Worm (Caenorhabditis elegans) whole organism, L4/young adult: ENCODE measurements around the gene spig-1.
"Not testable (repeated sequence)": the region's sequence is repeated elsewhere in the genome, so short reads cannot be mapped to it uniquely, and the experiment has no call there.

Experiments
- W03F9.2 ChIP-seq: fragments of 150-350 bp; optimal IDR thresholded peaks from 2 replicates; lab custom pipeline; 2014; ENCODE audit warnings: missing biosample characterization, missing genetic modification characterization
- dao-5 ChIP-seq: sonication (generic microtip); optimal IDR thresholded peaks from 2 replicates; lab custom pipeline; 2016; ENCODE audit warnings: missing genotype, missing genetic modification characterization, moderate library complexity, missing compliant biosample characterization
- him-1 ChIP-seq: sonication (generic microtip); optimal IDR thresholded peaks from 2 replicates; lab custom pipeline; 2016; ENCODE audit warnings: missing genotype, missing genetic modification reagents, missing genetic modification characterization, missing compliant biosample characterization

Gene spig-1

ce11 chrV:7053100-7053499, 1.6 kb downstream of the spig-1 start, which contains the start of gene txt-17:
Gene txt-17 (minus strand): TSS chrV:7053200.
- TF ChIP-seq him-1 (tag; lab: Kevin White, UChicago) (no peak), W03F9.2 (tag; lab: Kevin White, UChicago) (no peak), dao-5 (tag; lab: Kevin White, UChicago) (no peak)

- TF ChIP-seq him-1 (tag; lab: Kevin White, UChicago): no peak
- TF ChIP-seq W03F9.2 (tag; lab: Kevin White, UChicago): no peak
- no peak for TF ChIP-seq dao-5 (tag; lab: Kevin White, UChicago)
Measured at ce11 chrV:7054598-7054997, 3.1 kb downstream of the spig-1 start, which contains the start of gene spig-8. Gene spig-8 (plus strand): TSS chrV:7054898.

ce11 chrV:7057795-7058194, 6.3 kb downstream of the spig-1 start, which contains the start of gene Y57E12AL.2:
Gene Y57E12AL.2 (plus strand): TSS chrV:7058095.
- not testable (repeated sequence) for TF ChIP-seq dao-5, him-1, W03F9.2 (tag; lab: Kevin White, UChicago)

ce11 chrV:7059350-7059749, 7.8 kb downstream of the spig-1 start, which contains the start of gene mdt-6:
Gene mdt-6 (minus strand): TSS chrV:7059624.
- TF ChIP-seq dao-5 (tag; lab: Kevin White, UChicago): no peak
- TF ChIP-seq him-1 (tag; lab: Kevin White, UChicago): no peak
- TF ChIP-seq W03F9.2 (tag; lab: Kevin White, UChicago): no peak

- TF ChIP-seq W03F9.2 (tag; lab: Kevin White, UChicago) (peak; percentile 95), dao-5 (tag; lab: Kevin White, UChicago) (no peak), him-1 (tag; lab: Kevin White, UChicago) (no peak)
Measured at ce11 chrV:7060396-7060795, 8.9 kb downstream of the spig-1 start, which contains the start of the genes Y57E12AL.6 and Y57E12AL.1. Gene Y57E12AL.6 (minus strand): TSS chrV:7060470. Gene Y57E12AL.1 (plus strand): TSS chrV:7060530.

- TF ChIP-seq him-1, dao-5, W03F9.2 (tag; lab: Kevin White, UChicago): not testable (repeated sequence)
Measured at ce11 chrV:7062790-7063189, 11.3 kb downstream of the spig-1 start, which contains the start of gene tmem-258. Gene tmem-258 (plus strand): TSS chrV:7063174.

- TF ChIP-seq W03F9.2 (tag; lab: Kevin White, UChicago) (no peak), dao-5 (tag; lab: Kevin White, UChicago) (no peak), him-1 (tag; lab: Kevin White, UChicago) (no peak)
Measured at ce11 chrV:7065226-7065625, 13.7 kb downstream of the spig-1 start, which contains the start of gene Y57E12AR.1. Gene Y57E12AR.1 (minus strand): TSS chrV:7065326.

ce11 chrV:7068861-7069260, 17.3 kb downstream of the spig-1 start:
- TF ChIP-seq dao-5 (tag; lab: Kevin White, UChicago): no peak
- TF ChIP-seq W03F9.2 (tag; lab: Kevin White, UChicago): no peak
- no peak for TF ChIP-seq him-1 (tag; lab: Kevin White, UChicago)

ce11 chrV:7069605-7070004, 18.1 kb downstream of the spig-1 start:
- TF ChIP-seq dao-5 (tag; lab: Kevin White, UChicago) (no peak), W03F9.2 (tag; lab: Kevin White, UChicago) (no peak), him-1 (tag; lab: Kevin White, UChicago) (no peak)

ce11 chrV:7072309-7072708, 20.8 kb downstream of the spig-1 start, which contains the start of gene F27B10.1:
Gene F27B10.1 (plus strand): TSS chrV:7072609.
- TF ChIP-seq W03F9.2 (tag; lab: Kevin White, UChicago): no peak
- no peak for TF ChIP-seq him-1 (tag; lab: Kevin White, UChicago)
- no peak for TF ChIP-seq dao-5 (tag; lab: Kevin White, UChicago)

- TF ChIP-seq him-1 (tag; lab: Kevin White, UChicago) (no peak), dao-5 (tag; lab: Kevin White, UChicago) (no peak), W03F9.2 (tag; lab: Kevin White, UChicago) (no peak)
Measured at ce11 chrV:7075646-7076045, 24.1 kb downstream of the spig-1 start, which contains the start of gene npa-1. Gene npa-1 (plus strand): TSS chrV:7075787.

ce11 chrV:7076161-7076560, 24.6 kb downstream of the spig-1 start:
- no peak for TF ChIP-seq dao-5 (tag; lab: Kevin White, UChicago)
- TF ChIP-seq him-1 (tag; lab: Kevin White, UChicago): no peak
- TF ChIP-seq W03F9.2 (tag; lab: Kevin White, UChicago): no peak

- TF ChIP-seq dao-5 (tag; lab: Kevin White, UChicago) (no peak), him-1 (tag; lab: Kevin White, UChicago) (no peak), W03F9.2 (tag; lab: Kevin White, UChicago) (no peak)
Measured at ce11 chrV:7078765-7079164, 27.2 kb downstream of the spig-1 start.

- no peak for TF ChIP-seq him-1 (tag; lab: Kevin White, UChicago)
- no peak for TF ChIP-seq dao-5 (tag; lab: Kevin White, UChicago)
- TF ChIP-seq W03F9.2 (tag; lab: Kevin White, UChicago): no peak
Measured at ce11 chrV:7079388-7079787, 27.9 kb downstream of the spig-1 start.
